Fruit fly (Drosophila melanogaster) S2 (cell line): ENCODE measurements around the gene nxf2.
"Not testable (repeated sequence)": the region's sequence is repeated elsewhere in the genome, so short reads cannot be mapped to it uniquely, and the experiment has no call there.

Experiments used
- CG8478 ChIP-seq: fragments of >200 bp; optimal IDR thresholded peaks from 2 replicates; lab custom pipeline; 2018
- CTCF ChIP-seq, 2 experiments: fragments of >200 bp; optimal IDR thresholded peaks; 2 replicates each; lab custom pipeline; 2018

nxf2 gene

DNA sequence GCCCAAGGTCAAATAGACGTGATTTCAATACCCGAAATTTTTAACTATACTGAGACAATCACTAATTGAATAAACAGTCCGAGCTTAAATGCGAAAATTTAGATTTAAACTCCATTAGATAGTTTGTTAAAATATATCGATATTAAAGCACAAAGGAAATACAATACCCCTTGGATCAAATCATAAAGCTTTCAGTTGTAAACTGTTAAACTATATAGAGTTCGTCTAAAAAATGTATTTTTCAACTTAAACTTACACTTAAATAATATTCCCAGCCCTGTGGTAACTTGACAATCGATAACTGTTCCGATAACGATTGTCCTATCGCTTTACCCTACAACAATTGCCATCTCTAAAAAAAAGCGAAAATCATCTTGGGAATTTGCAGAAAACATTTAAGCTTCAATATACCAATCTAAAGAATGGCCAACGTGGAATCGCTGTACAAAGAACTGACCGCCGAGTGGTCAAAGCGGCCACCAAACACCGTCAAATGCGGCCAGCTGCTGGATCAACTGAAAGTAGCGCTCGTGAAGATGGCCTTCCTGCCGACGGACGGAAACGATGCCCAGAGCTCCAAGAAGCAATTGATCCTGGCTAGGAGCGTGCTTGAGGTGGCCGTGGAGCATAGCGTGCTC lies 2.7 kb upstream of the nxf2 start, which contains the start of gene Rpn12:
TSS of gene Rpn12 (plus strand) at position 351 of the 638 bp plus-strand sequence.
- no peak for TF ChIP-seq CTCF (optimal IDR thresholded peaks at IDR 0.05; lab: Kevin White, UChicago)
- TF ChIP-seq CG8478: no peak

DNA sequence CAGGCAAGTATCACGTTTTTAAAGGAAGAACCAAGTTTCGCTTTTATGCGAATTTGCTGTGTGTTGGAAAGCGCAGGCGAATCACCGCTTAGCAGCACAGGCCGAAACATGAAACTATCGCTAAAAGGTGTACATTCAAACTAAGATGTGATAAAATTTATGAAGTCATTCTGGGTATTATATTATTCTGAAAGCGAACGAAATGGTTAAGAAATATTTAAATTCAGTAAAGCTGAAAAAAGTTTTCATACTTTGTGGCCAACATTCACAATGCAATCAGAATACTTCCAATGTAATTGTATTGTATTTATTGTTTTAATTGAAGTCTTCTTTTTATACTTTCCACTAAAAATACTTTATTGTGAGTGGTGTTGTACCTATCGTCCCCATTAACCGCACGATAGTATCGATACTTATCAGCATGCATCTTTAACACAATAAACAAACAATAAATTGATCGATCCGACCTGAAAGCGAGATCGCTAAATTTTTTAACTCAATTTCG lies 1.1 kb upstream of the nxf2 start, which contains the start of gene Smn:
TSS of gene Smn (minus strand) at position 347 of the 505 bp plus-strand sequence.
- no peak for TF ChIP-seq CTCF (optimal IDR thresholded peaks at IDR 0.05; lab: Kevin White, UChicago)
- no peak for TF ChIP-seq CG8478

DNA sequence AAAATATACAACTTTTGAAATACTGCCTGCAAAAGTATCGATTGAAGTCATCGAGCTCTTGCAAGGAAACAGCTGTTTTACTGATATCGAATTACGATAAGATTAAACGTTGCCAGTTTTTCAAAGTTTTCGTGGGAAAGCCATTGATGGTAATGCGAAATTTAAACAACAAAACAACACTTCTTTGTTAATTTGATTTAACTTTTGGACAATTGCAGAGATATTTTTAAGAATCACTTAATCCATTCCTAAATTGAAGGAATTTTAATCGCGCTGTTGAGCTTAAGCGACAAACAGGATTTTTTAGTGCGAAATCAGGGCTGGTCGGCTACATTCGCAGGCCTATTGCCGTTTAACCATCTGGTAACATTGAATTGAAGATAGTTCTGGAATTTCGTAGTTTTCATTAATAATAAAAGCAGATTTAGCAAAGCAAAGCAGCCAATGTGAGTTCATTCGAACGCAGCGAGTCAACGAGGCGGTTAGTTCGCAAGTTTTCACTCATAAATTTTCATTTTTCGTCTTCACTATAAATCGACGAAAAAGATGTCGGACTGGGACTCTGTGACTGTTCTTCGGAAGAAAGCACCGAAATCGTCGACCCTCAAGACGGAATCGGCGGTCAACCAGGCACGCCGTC lies 5.7 kb downstream of the nxf2 start, which contains the start of gene mbf1:
TSS of gene mbf1 (plus strand) at position 130 of the 640 bp plus-strand sequence.
- TF ChIP-seq CTCF (optimal IDR thresholded peaks at IDR 0.05; lab: Kevin White, UChicago): peak in 1 of 2 experiments; percentile 7
- TF ChIP-seq CG8478: no peak

DNA sequence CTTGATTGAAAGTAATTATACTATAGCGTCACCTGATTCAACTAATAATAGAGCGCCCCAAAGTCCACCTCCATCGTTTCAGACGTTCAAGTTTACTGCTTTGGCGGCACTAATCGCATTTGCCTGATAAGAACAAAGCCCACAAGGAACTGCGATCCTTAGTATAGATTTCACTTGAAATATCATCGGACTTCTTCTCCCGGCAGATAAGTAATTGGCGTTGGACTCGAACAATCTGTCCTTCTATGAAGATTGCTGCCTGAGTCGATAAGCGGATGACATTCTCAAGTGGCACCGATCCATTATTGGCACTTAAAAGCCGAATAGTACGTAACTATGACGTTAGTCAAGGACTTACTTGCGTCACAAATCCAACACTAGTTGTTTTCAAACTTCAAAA lies 6.9 kb downstream of the nxf2 start, which contains the start of gene Mipp1:
TSS of gene Mipp1 (minus strand) at position 101 of the 400 bp plus-strand sequence.
- not testable (repeated sequence) for TF ChIP-seq CTCF (optimal IDR thresholded peaks at IDR 0.05; lab: Kevin White, UChicago); CG8478

DNA sequence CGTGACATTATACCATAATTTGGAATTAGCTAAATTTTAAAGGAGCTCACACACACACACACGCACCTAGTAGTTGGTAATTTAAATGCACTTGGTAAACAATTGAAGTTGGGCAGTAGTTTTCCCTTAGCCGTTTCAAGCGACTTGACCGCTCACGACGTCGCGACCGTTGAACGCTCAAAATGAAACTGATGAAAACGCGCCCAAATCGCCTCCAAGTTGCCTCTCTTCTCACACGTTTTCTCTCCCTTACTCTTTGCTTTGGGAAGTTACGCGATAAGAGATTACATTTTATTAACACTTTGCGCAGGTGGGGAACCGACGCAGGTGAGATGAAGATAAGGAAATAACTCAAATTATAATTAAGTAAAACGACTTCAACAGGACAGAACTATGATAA lies 7.9 kb downstream of the nxf2 start:
- no peak for TF ChIP-seq CG8478
- no peak for TF ChIP-seq CTCF (optimal IDR thresholded peaks at IDR 0.05; lab: Kevin White, UChicago)

DNA sequence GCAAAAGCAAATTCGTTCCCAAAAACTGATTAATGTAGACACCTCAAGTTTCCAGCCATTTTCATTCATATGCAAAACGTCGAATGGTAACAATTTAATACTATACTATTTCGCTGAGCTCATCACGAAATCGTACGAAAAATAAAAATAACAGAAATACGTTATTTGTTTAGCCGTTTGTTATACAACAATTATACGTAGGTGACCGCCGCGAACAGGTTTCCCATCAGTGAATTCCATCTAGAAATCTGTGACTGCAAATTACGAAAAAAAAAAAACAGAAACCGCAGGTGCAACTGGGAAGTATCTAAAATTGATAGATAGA lies 8.4 kb downstream of the nxf2 start:
- TF ChIP-seq CTCF (optimal IDR thresholded peaks at IDR 0.05; lab: Kevin White, UChicago) (no peak), CG8478 (no peak)

DNA sequence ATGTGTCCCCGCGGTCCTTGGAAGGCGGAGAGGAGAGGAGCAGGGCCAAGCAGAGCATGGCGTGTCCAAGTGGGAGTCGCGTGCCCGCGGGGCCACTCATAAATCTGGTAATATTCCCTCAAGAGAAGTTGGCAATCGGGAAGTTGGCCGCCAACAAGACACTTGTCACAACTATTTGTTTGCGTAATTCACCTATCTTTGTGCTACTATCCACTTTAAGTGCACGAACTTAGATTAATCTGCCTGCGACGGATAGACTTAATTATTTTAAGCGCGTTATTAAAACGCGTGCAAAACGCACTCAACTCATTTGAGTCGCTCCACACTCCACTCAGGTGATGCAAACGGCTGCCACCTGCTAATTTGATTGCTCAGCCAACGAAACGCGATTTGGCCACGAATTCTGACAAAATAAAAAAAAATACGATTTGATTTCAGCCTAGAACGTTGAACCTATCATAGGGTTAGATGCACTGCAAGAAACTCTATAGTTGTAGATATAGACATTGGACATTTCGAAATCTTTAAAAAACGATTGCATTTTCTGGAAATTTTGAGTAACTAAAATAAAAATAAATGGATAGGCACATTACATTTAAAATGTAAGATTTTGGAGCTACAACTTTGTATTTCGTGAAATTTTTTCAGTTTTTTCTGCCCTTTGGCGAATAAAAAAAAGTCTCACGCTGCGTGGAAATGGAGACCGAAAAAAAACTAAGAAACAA lies 8.9 kb downstream of the nxf2 start:
- TF ChIP-seq CG8478 (no peak), CTCF (optimal IDR thresholded peaks at IDR 0.05; lab: Kevin White, UChicago) (no peak)

DNA sequence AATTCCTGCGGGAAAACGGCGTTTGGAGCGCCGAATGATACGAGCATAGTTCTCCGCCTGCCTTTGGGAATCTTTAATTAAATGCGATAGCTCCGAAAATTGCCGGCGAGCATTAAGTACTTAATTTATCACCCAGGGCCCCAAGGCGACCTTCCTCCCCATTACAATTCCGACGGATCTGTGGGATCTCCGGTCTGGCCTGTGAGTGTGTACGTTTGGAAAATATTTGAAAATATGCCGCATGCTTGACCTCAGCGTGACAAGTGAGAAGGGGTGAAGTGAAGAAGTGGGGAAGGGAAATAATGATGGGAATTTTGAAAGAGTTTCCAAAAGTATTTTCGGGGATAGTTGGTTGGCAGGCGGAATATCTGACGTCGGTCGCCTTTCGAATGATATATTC lies 10.7 kb downstream of the nxf2 start:
- TF ChIP-seq CTCF (optimal IDR thresholded peaks at IDR 0.05; lab: Kevin White, UChicago) (no peak), CG8478 (no peak)

DNA sequence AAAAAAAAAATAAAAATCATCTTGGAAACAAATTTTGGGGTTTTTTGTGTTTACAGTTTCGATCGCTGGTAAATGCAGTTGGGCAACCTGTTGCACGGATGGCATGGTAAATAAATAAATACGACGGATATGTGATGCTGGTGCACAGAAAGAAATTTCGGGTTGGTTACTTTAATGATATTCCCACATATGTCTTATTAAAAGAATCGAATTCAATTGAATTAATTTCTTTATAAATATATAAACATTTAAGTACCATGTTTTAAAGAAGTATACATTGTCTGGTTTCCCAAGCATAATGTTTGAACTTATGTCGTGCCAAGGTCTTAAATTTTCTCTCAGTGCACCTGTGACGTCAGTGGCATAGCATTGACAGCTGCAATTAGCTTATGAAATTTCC lies 12.6 kb downstream of the nxf2 start:
- TF ChIP-seq CTCF (optimal IDR thresholded peaks at IDR 0.05; lab: Kevin White, UChicago) (no peak), CG8478 (no peak)

DNA sequence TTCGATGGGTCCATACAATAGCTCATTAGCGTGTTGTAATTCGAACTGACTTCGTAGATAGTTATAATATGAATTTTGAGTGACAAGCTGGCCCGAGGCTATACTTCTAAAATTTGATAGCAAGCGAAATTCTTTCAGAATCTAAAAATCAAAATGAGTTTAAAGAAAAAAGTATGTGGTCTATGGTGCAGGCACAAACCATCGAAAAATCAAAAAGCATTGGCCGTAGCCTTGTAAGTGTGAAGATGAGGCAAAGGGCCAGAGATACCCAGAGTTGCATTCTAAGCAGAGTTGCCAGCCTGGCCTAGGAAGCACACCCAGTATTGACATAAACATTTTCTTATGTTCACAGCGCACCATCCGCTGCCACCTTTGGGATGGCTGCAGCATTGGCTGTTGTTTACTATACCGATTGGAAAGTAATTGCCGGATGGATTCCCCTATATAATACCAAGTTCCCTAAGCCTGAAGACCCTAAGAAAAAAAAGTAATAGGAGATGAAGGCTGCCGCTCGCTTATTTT lies 13.3 kb downstream of the nxf2 start, which contains the start of gene UQCR-6.4L:
TSS of gene UQCR-6.4L (plus strand) at position 51 of the 522 bp plus-strand sequence.
- TF ChIP-seq CG8478: no peak
- no peak for TF ChIP-seq CTCF (optimal IDR thresholded peaks at IDR 0.05; lab: Kevin White, UChicago)

DNA sequence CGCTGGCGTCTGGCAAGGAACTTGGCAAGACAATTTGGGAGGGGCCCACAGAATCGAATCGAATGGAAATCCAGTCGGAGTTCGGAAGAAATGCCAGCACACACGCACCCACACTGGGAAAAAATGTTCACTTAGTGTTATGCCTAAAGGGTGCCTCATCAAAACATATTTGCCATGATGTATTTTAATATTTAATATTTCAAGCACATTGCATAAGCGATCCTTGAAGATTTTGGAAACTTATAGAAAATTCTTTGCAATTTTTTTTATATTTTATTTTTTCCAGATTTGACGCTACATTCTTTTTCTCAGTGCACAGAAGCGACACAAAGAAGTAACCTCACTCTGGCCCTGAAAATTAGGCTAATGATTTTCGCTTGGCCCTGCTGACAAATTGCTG lies 14.0 kb downstream of the nxf2 start:
- TF ChIP-seq CG8478 (no peak), CTCF (optimal IDR thresholded peaks at IDR 0.05; lab: Kevin White, UChicago) (no peak)

DNA sequence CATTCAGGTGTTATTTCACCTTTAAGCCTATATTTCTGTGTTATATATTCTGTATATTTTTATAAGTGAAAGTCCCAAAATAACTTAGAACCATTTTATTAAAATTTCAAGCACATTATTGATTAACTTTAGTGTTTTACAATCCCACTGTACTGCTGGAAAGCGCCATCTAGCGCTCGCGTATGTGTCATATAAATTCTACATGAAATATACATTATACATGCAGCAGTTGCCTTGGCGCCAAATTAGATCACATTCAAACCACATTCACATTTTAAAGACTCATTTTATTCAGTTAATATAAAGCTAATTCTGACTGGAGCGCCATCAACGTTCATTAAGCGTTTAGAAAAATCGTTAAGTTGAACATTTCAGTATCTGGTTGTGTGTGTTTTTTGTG lies 16.7 kb downstream of the nxf2 start:
- no peak for TF ChIP-seq CG8478
- TF ChIP-seq CTCF (optimal IDR thresholded peaks at IDR 0.05; lab: Kevin White, UChicago): peak; percentile 86 to 92

DNA sequence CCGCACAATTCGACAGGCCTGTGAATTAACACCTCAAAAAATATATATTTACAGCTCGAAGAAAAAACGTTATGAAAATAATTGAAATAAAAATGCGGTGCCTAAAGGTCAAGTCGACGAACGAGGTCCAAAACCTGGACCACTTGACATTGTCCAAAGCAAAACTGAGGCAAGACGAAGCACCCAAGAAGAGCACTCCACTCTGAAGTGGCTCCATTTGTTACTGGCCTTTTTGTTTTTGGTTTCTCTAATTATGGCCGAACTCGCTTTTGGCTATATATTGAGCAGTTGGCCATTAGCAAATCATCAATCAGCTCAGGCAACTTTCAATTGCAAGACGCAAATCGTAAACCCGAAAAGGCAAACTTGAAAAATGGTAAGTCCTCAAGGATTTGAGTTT lies 23.6 kb downstream of the nxf2 start, which contains the start of gene CG4229:
TSS of gene CG4229 (plus strand) at position 301 of the 400 bp plus-strand sequence.
- TF ChIP-seq CTCF (optimal IDR thresholded peaks at IDR 0.05; lab: Kevin White, UChicago): no peak
- TF ChIP-seq CG8478: no peak

DNA sequence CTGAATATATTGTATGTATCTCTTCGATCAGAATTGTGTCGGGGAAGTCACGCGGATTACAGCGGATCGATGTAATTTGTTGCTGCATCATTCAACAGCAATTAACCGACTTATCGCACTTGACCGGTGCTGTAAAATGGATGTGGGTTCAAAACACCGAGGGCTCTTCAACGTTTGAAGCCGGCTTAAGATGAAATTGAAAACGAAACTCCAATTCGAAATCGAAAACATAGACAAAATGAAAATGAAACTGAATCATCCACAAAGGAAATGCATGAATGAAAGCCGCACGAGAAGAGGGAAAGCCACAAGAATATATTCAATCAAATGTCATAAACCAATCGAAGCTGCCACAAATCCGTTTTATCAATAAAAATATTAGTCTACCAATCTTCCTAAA lies 33.9 kb downstream of the nxf2 start:
- TF ChIP-seq CTCF (optimal IDR thresholded peaks at IDR 0.05; lab: Kevin White, UChicago): no peak
- TF ChIP-seq CG8478: no peak

DNA sequence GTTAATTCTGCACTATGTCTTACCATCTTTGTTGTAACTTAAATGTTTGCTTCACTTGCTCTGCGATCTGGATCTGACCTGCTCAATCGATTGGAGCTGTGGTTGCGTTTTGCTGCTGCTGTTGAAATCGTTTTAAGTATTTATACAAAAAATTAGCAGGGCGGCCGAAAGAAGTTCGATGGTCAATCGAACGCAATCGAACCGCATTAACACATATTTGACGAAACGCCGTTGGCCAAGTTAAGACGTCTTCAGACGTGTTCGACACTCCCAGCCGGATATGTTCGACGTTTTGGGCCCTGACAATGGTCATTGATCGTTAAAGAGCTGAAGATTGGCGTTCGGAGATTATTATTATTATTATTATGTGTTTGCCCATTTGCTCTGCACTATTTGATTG lies 34.6 kb downstream of the nxf2 start, which contains the start of gene CG13033:
TSS of gene CG13033 (minus strand) at position 118 of the 400 bp plus-strand sequence.
- TF ChIP-seq CTCF (optimal IDR thresholded peaks at IDR 0.05; lab: Kevin White, UChicago) (no peak), CG8478 (no peak)
